Fruit fly (Drosophila melanogaster) whole organism, pupa: ENCODE data around the gene EMC2A.

Experiments
- CG9948 ChIP-seq: fragments of 200-800 bp; sonication (Bioruptor generic); optimal IDR thresholded peaks from 2 replicates; lab custom pipeline; 2018; ENCODE audit warnings: missing biosample characterization, mild to moderate bottlenecking, missing genetic modification characterization, moderate library complexity
- EcR ChIP-seq: fragments of 200-800 bp; sonication (Bioruptor generic); optimal IDR thresholded peaks from 3 replicates; lab custom pipeline; 2019; ENCODE audit warnings: missing biosample characterization, missing genetic modification characterization, mild to moderate bottlenecking, moderate library complexity, missing genetic modification reagents
- Pif1B ChIP-seq: fragments of 200-800 bp; sonication (Bioruptor generic); optimal IDR thresholded peaks from 3 replicates; lab custom pipeline; 2016; ENCODE audit warnings: missing biosample characterization, missing genetic modification characterization

DNA sequence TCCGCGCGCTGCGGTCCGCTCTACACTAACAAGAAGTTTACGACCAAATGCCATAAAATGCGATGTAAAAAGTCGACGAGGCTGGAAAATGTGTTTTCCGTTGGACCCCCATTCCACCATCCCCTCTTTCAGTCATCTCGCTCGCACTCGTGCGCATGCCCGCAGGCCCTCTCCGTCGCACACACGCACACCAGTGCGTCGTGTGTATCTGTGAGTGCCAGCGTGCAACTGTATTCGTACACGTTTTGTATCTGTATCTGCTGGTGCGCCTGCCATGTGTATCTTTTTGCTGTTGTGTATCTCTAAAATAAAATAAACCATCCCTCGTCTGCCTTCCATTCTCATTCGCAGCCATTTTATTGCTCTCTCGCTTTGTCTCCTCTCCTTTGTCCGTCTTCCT lies 35.7 kb downstream of the EMC2A start:
- TF ChIP-seq CG9948 (no peak), Pif1B (no peak), EcR (GFP tag; lab: Kevin White, UChicago) (no peak)
